Worm (Caenorhabditis elegans): ENCODE results near the gene C03G5.14.

The C03G5.14 gene

ce11 chrX:8570997-8571517 is 49.3 kb downstream of the C03G5.14 start, which contains the start of gene jmjd-3.1:
Gene jmjd-3.1, plus strand, starts transcription at chrX:8571047.
- TF ChIP-seq W03F9.2 (tag; optimal IDR thresholded peaks at IDR 0.05) = no peak
- TF ChIP-seq him-1 (tag; optimal IDR thresholded peaks at IDR 0.05) = no peak
- TF ChIP-seq dao-5 (tag; optimal IDR thresholded peaks at IDR 0.05) = no peak

Measured in whole organism, L4/young adult.